Fruit fly (Drosophila melanogaster): ENCODE data around the gene CG42716.

dm6 chr3L:15996019-15996418 lies 37.6 kb upstream of the CG42716 start:
- TF ChIP-seq insv (optimal IDR thresholded peaks at IDR 0.05) (no peak), psq (optimal IDR thresholded peaks at IDR 0.05) (no peak), h (optimal IDR thresholded peaks at IDR 0.05) (no peak), Sin3A (optimal IDR thresholded peaks at IDR 0.05) (no peak)
